Worm (Caenorhabditis elegans) whole organism, late embryonic: ENCODE measurements around the gene T19D12.1.
A peak's percentile ranks its signal among the peaks of the same experiment; 100 is the strongest.

Experiments used
- C08G9.2 ChIP-seq: sonication (generic microtip); optimal IDR thresholded peaks from 2 replicates; lab custom pipeline; 2016; ENCODE audit warnings: mild to moderate bottlenecking, missing genetic modification characterization, moderate library complexity, missing compliant biosample characterization
- C38D4.7 ChIP-seq: fragments of 200-800 bp; sonication (Bioruptor generic); optimal IDR thresholded peaks from 2 replicates; lab custom pipeline; 2018; ENCODE audit warnings: mild to moderate bottlenecking, missing genetic modification characterization, moderate library complexity, missing compliant biosample characterization
- K02D7.2 ChIP-seq: sonication (generic microtip); optimal IDR thresholded peaks from 2 replicates; lab custom pipeline; 2017; ENCODE audit warnings: mild to moderate bottlenecking, missing genetic modification characterization, missing compliant biosample characterization
- T23F11.4 ChIP-seq: fragments of 200-800 bp; sonication (Bioruptor generic); optimal IDR thresholded peaks from 2 replicates; lab custom pipeline; 2018; ENCODE audit warnings: mild to moderate bottlenecking, missing genetic modification characterization, missing compliant biosample characterization
- ceh-14 ChIP-seq: sonication (generic microtip); optimal IDR thresholded peaks from 2 replicates; lab custom pipeline; 2016; ENCODE audit warnings: missing genotype, missing genetic modification characterization, missing compliant biosample characterization
- ceh-18 ChIP-seq: sonication (generic microtip); optimal IDR thresholded peaks from 2 replicates; lab custom pipeline; 2016; ENCODE audit warnings: missing genetic modification characterization, missing compliant biosample characterization
- ceh-24 ChIP-seq: sonication (generic microtip); optimal IDR thresholded peaks from 2 replicates; lab custom pipeline; 2016; ENCODE audit warnings: mild to moderate bottlenecking, missing genetic modification characterization, missing compliant biosample characterization
- ceh-31 ChIP-seq: sonication (generic microtip); optimal IDR thresholded peaks from 2 replicates; lab custom pipeline; 2016; ENCODE audit warnings: missing genetic modification characterization, missing compliant biosample characterization
- ceh-45 ChIP-seq: fragments of 200-800 bp; sonication (Bioruptor generic); IDR thresholded peaks from 2 replicates; pipeline ENCODE4 v1.3.6; 2022; ENCODE audit warnings: missing genetic modification reagents, missing genetic modification characterization, missing compliant biosample characterization
- ceh-9 ChIP-seq: sonication (generic microtip); optimal IDR thresholded peaks from 2 replicates; lab custom pipeline; 2016; ENCODE audit warnings: mild to moderate bottlenecking, missing genetic modification characterization, inconsistent platforms, missing compliant biosample characterization
- che-1 ChIP-seq: sonication (generic microtip); optimal IDR thresholded peaks from 2 replicates; lab custom pipeline; 2016; ENCODE audit warnings: mild to moderate bottlenecking, missing genetic modification characterization, missing compliant biosample characterization
- elt-2 ChIP-seq: sonication (generic microtip); optimal IDR thresholded peaks from 2 replicates; lab custom pipeline; 2016; ENCODE audit warnings: missing genetic modification reagents, missing genetic modification characterization, missing compliant biosample characterization
- eyg-1 ChIP-seq: sonication (generic microtip); optimal IDR thresholded peaks from 2 replicates; lab custom pipeline; 2016; ENCODE audit warnings: missing genotype, missing genetic modification characterization, missing compliant biosample characterization
- fax-1 ChIP-seq: sonication (generic microtip); optimal IDR thresholded peaks from 2 replicates; lab custom pipeline; 2016; ENCODE audit warnings: missing genotype, missing genetic modification characterization, missing compliant biosample characterization
- fkh-10 ChIP-seq: fragments of 150-350 bp; optimal IDR thresholded peaks from 2 replicates; lab custom pipeline; 2014; ENCODE audit warnings: missing biosample characterization, missing genetic modification reagents, missing genetic modification characterization
- gmeb-2 ChIP-seq: sonication (generic microtip); optimal IDR thresholded peaks from 2 replicates; lab custom pipeline; 2016; ENCODE audit warnings: missing genetic modification characterization, inconsistent platforms, missing compliant biosample characterization
- hlh-6 ChIP-seq: sonication (generic microtip); optimal IDR thresholded peaks from 2 replicates; lab custom pipeline; 2016; ENCODE audit warnings: missing genotype, missing genetic modification characterization, missing compliant biosample characterization
- nhr-11 ChIP-seq: fragments of 150-350 bp; optimal IDR thresholded peaks from 2 replicates; lab custom pipeline; 2014; ENCODE audit warnings: missing biosample characterization, missing genetic modification characterization
- npax-4 ChIP-seq: sonication (generic microtip); optimal IDR thresholded peaks from 2 replicates; lab custom pipeline; 2016; ENCODE audit warnings: missing genetic modification characterization, missing compliant biosample characterization
- pag-3 ChIP-seq: sonication (generic microtip); optimal IDR thresholded peaks from 2 replicates; lab custom pipeline; 2016; ENCODE audit warnings: missing compliant biosample characterization, missing genetic modification characterization, borderline replicate concordance
- pha-2 ChIP-seq: sonication (generic microtip); optimal IDR thresholded peaks from 2 replicates; lab custom pipeline; 2017; ENCODE audit warnings: mild to moderate bottlenecking, missing genetic modification characterization, missing compliant biosample characterization
- tbx-2 ChIP-seq: sonication (generic microtip); optimal IDR thresholded peaks from 2 replicates; lab custom pipeline; 2016; ENCODE audit warnings: missing genetic modification characterization, missing compliant biosample characterization
- ttx-3 ChIP-seq: sonication (generic microtip); optimal IDR thresholded peaks from 2 replicates; lab custom pipeline; 2016; ENCODE audit warnings: missing genetic modification reagents, missing genetic modification characterization, missing compliant biosample characterization
- unc-42 ChIP-seq: sonication (generic microtip); optimal IDR thresholded peaks from 2 replicates; lab custom pipeline; 2016; ENCODE audit warnings: missing genotype, missing genetic modification characterization, missing compliant biosample characterization
- unc-55 ChIP-seq: sonication (generic microtip); optimal IDR thresholded peaks from 2 replicates; lab custom pipeline; 2017; ENCODE audit warnings: missing biosample characterization, missing genetic modification reagents, missing genetic modification characterization
- zip-5 ChIP-seq: sonication (generic microtip); optimal IDR thresholded peaks from 2 replicates; lab custom pipeline; 2016; ENCODE audit warnings: missing genetic modification characterization, missing compliant biosample characterization

T19D12.1 gene

ce11 chrII:6721581-6721980 lies 54.9 kb downstream of the T19D12.1 start (continued):
- TF ChIP-seq ceh-9 (tag; lab: Kevin White, UChicago) = no peak
- no peak for TF ChIP-seq K02D7.2 (tag; lab: Kevin White, UChicago)
- no peak for TF ChIP-seq ceh-24
- TF ChIP-seq unc-55 (GFP tag; lab: Kevin White, UChicago) = no peak
- peak; percentile 38 for TF ChIP-seq che-1
- TF ChIP-seq T23F11.4 = no peak
- TF ChIP-seq gmeb-2 (tag; lab: Kevin White, UChicago) = peak; percentile 20
- no peak for TF ChIP-seq pha-2 (tag; lab: Kevin White, UChicago)
- peak; percentile 17 for TF ChIP-seq elt-2 (tag; lab: Kevin White, UChicago)
- TF ChIP-seq C38D4.7 (GFP tag; lab: Kevin White, UChicago) = peak; percentile 39
- TF ChIP-seq ceh-45 (GFP tag; lab: Robert Waterston, UW) = no peak
- no peak for TF ChIP-seq hlh-6 (tag; lab: Kevin White, UChicago)
- peak; percentile 15 for TF ChIP-seq ceh-18 (tag; lab: Kevin White, UChicago)
- TF ChIP-seq fax-1 (tag; lab: Kevin White, UChicago) = peak; percentile 9
- peak; percentile 10 for TF ChIP-seq tbx-2 (tag; lab: Kevin White, UChicago)
- no peak for TF ChIP-seq eyg-1 (tag; lab: Kevin White, UChicago)
- TF ChIP-seq zip-5 (tag; lab: Kevin White, UChicago) = no peak
- TF ChIP-seq ttx-3 = no peak
- TF ChIP-seq npax-4 (tag; lab: Kevin White, UChicago) = no peak
- no peak for TF ChIP-seq ceh-14 (tag; lab: Kevin White, UChicago)
- no peak for TF ChIP-seq nhr-11 (tag; lab: Kevin White, UChicago)
- TF ChIP-seq C08G9.2 (tag; lab: Kevin White, UChicago) = no peak
- no peak for TF ChIP-seq unc-42 (tag; lab: Kevin White, UChicago)
- no peak for TF ChIP-seq fkh-10 (GFP tag; lab: Kevin White, UChicago)
- TF ChIP-seq ceh-31 = peak; percentile 28
- TF ChIP-seq pag-3 = no peak
